Fruit fly (Drosophila melanogaster): ENCODE data around the gene CG44837.

DNA sequence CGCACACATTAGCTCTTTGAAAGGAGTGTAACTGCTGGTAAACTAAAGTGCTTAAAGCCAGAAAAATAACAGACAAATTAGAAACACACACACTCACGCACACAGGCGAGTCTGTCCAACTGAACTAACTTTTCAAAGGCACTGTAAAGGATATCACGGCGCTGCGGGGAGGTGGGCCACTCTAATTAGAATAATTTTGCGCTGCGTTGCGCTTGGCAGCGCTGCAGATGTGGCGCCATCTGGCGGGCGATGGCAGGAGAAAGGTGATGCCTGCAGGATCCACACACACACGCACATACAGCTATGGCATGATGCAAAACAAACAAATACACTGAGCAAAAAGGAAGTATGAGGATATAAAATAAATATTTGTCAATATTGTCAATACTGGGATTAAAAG, 62.6 kb downstream of the CG44837 start:
- no peak for TF ChIP-seq psq (optimal IDR thresholded peaks at IDR 0.05)
- TF ChIP-seq Sin3A (optimal IDR thresholded peaks at IDR 0.05): no peak
- no peak for TF ChIP-seq h (optimal IDR thresholded peaks at IDR 0.05)
- no peak for TF ChIP-seq ttk (optimal IDR thresholded peaks at IDR 0.05)

All from Kc167 (cell line).